Fruit fly (Drosophila melanogaster) whole organism, embryonic: ENCODE measurements around the gene TBC1D16.

ENCODE experiments used
- Antp ChIP-seq: fragments of 200-800 bp; sonication (Bioruptor generic); optimal IDR thresholded peaks from 3 replicates; lab custom pipeline; 2016; ENCODE audit warnings: missing biosample characterization, missing genetic modification characterization
- CG10209 ChIP-seq: fragments of 200-800 bp; sonication (Bioruptor generic); optimal IDR thresholded peaks from 3 replicates; lab custom pipeline; 2017; ENCODE audit warnings: missing biosample characterization, mild to moderate bottlenecking, missing genetic modification characterization, missing genetic modification reagents
- CG10274 ChIP-seq: fragments of 200-800 bp; sonication (Bioruptor generic); optimal IDR thresholded peaks from 3 replicates; lab custom pipeline; 2017; ENCODE audit warnings: missing biosample characterization, mild to moderate bottlenecking, missing genetic modification characterization
- CG11696 ChIP-seq: fragments of 200-800 bp; sonication (Bioruptor generic); IDR thresholded peaks from 2 replicates; pipeline ENCODE4 v1.3.6; 2022; ENCODE audit warnings: missing biosample characterization, missing genetic modification characterization
- CG11723 ChIP-seq: fragments of 200-800 bp; sonication (Bioruptor generic); optimal IDR thresholded peaks from 2 replicates; lab custom pipeline; 2017; ENCODE audit warnings: missing biosample characterization, mild to moderate bottlenecking, missing genetic modification characterization
- CG12299 ChIP-seq: fragments of 200-800 bp; sonication (Bioruptor generic); optimal IDR thresholded peaks from 2 replicates; lab custom pipeline; 2018; ENCODE audit warnings: missing biosample characterization, mild to moderate bottlenecking, missing genetic modification characterization
- CG15011 ChIP-seq: fragments of 200-800 bp; sonication (Bioruptor generic); optimal IDR thresholded peaks from 3 replicates; lab custom pipeline; 2018; ENCODE audit warnings: missing biosample characterization, mild to moderate bottlenecking, missing genetic modification characterization
- CG1602 ChIP-seq: fragments of 200-800 bp; sonication (Bioruptor generic); optimal IDR thresholded peaks from 3 replicates; lab custom pipeline; 2016; ENCODE audit warnings: missing biosample characterization, missing genetic modification characterization
- CG16813 ChIP-seq: fragments of 200-800 bp; sonication (Bioruptor generic); IDR thresholded peaks from 3 replicates; pipeline ENCODE4 v1.3.6; 2022; ENCODE audit warnings: missing biosample characterization, missing genetic modification characterization; ENCODE audit not compliant: partially characterized antibody
- CG1792 ChIP-seq: fragments of 200-800 bp; sonication (Bioruptor generic); optimal IDR thresholded peaks from 2 replicates; lab custom pipeline; 2016; ENCODE audit warnings: missing biosample characterization, missing genetic modification characterization
- CG18262 ChIP-seq: fragments of 200-800 bp; optimal IDR thresholded peaks from 3 replicates; lab custom pipeline; 2019; ENCODE audit warnings: missing biosample characterization, mild to moderate bottlenecking, missing genetic modification characterization, moderate library complexity
- CG18619 ChIP-seq: fragments of 200-800 bp; sonication (Bioruptor generic); optimal IDR thresholded peaks from 3 replicates; lab custom pipeline; 2017; ENCODE audit warnings: missing biosample characterization, mild to moderate bottlenecking, missing genetic modification characterization
- CG32767 ChIP-seq: fragments of 200-800 bp; sonication (Bioruptor generic); IDR thresholded peaks from 2 replicates; pipeline ENCODE4 v1.3.6; 2022; ENCODE audit warnings: missing biosample characterization, missing genetic modification characterization
- CG3847 ChIP-seq: fragments of 200-800 bp; sonication (Bioruptor generic); IDR thresholded peaks from 2 replicates; pipeline ENCODE4 v1.3.6; 2022; ENCODE audit warnings: missing biosample characterization, missing genetic modification characterization
- CG4282 ChIP-seq: fragments of 200-800 bp; sonication (Bioruptor generic); optimal IDR thresholded peaks from 2 replicates; lab custom pipeline; 2016; ENCODE audit warnings: missing biosample characterization, missing genetic modification characterization
- CG4360 ChIP-seq: fragments of 200-800 bp; sonication (Bioruptor generic); IDR thresholded peaks from 2 replicates; pipeline ENCODE4 v1.3.6; 2022; ENCODE audit warnings: missing biosample characterization, missing genetic modification characterization
- CG6254 ChIP-seq: fragments of 200-800 bp; sonication (Bioruptor generic); optimal IDR thresholded peaks from 3 replicates; lab custom pipeline; 2017; ENCODE audit warnings: mild to moderate bottlenecking, missing biosample characterization, missing genetic modification reagents, missing genetic modification characterization
- CG7987 ChIP-seq: fragments of 200-800 bp; sonication (Bioruptor generic); optimal IDR thresholded peaks from 2 replicates; lab custom pipeline; 2018; ENCODE audit warnings: missing biosample characterization, mild to moderate bottlenecking, missing genetic modification characterization, moderate library complexity
- CG9609 ChIP-seq: fragments of 200-800 bp; sonication (Bioruptor generic); optimal IDR thresholded peaks from 3 replicates; lab custom pipeline; 2016; ENCODE audit warnings: missing biosample characterization, missing genetic modification characterization
- Dad ChIP-seq: fragments of 200-800 bp; sonication (Bioruptor generic); optimal IDR thresholded peaks from 3 replicates; lab custom pipeline; 2016; ENCODE audit warnings: missing biosample characterization, missing genetic modification characterization
- E2f2 ChIP-seq: fragments of 200-800 bp; sonication (Bioruptor generic); IDR thresholded peaks from 2 replicates; pipeline ENCODE4 v1.3.6; 2022; ENCODE audit warnings: missing biosample characterization, missing genetic modification characterization
- Eip74EF ChIP-seq, 2 experiments: fragments of 200-800 bp in 1 of 2; fragments of >200 bp in 1 of 2; sonication (Bioruptor generic) in 1 of 2; optimal IDR thresholded peaks; 2 replicates each; lab custom pipeline; 2017 to 2019; ENCODE audit warnings: missing biosample characterization in 2 of 2, missing genetic modification characterization in 2 of 2, mild to moderate bottlenecking in 1 of 2, moderate library complexity in 1 of 2
- Fer3 ChIP-seq: fragments of 200-800 bp; sonication (Bioruptor generic); optimal IDR thresholded peaks from 2 replicates; lab custom pipeline; 2018; ENCODE audit warnings: missing biosample characterization, mild to moderate bottlenecking, missing genetic modification characterization, moderate library complexity
- H15 ChIP-seq: fragments of 200-800 bp; sonication (Bioruptor generic); IDR thresholded peaks from 3 replicates; pipeline ENCODE4 v1.3.6; 2022; ENCODE audit warnings: missing biosample characterization, missing genetic modification characterization
- HLH4C ChIP-seq: fragments of 200-800 bp; sonication (Bioruptor generic); IDR thresholded peaks from 3 replicates; pipeline ENCODE4 v1.3.6; 2022; ENCODE audit warnings: missing biosample characterization, missing genetic modification characterization; ENCODE audit not compliant: partially characterized antibody
- Max ChIP-seq: fragments of 200-800 bp; sonication (Bioruptor generic); optimal IDR thresholded peaks from 2 replicates; lab custom pipeline; 2016; ENCODE audit warnings: missing biosample characterization, mild to moderate bottlenecking, missing genetic modification characterization
- Six4 ChIP-seq: fragments of 200-800 bp; sonication (Bioruptor generic); optimal IDR thresholded peaks from 2 replicates; lab custom pipeline; 2016; ENCODE audit warnings: missing biosample characterization, missing genetic modification characterization
- Sry-β ChIP-seq: fragments of 200-800 bp; sonication (Bioruptor generic); optimal IDR thresholded peaks from 2 replicates; lab custom pipeline; 2018; ENCODE audit warnings: missing biosample characterization, mild to moderate bottlenecking, missing genetic modification characterization, moderate library complexity
- Ssrp ChIP-seq: fragments of 200-800 bp; sonication (Bioruptor generic); optimal IDR thresholded peaks from 2 replicates; lab custom pipeline; 2018; ENCODE audit warnings: missing biosample characterization, mild to moderate bottlenecking, missing genetic modification characterization, moderate library complexity
- Vsx1 ChIP-seq: fragments of 200-800 bp; sonication (Bioruptor generic); optimal IDR thresholded peaks from 2 replicates; lab custom pipeline; 2017; ENCODE audit warnings: missing biosample characterization, mild to moderate bottlenecking, missing genetic modification characterization, missing genetic modification reagents
- Xbp1 ChIP-seq: fragments of 200-800 bp; sonication (Bioruptor generic); optimal IDR thresholded peaks from 3 replicates; lab custom pipeline; 2016; ENCODE audit warnings: missing biosample characterization, mild to moderate bottlenecking, missing genetic modification characterization
- br ChIP-seq: fragments of >200 bp; optimal IDR thresholded peaks from 2 replicates; lab custom pipeline; 2017
- chinmo ChIP-seq: fragments of 200-800 bp; sonication (Bioruptor generic); IDR thresholded peaks from 4 replicates; pipeline ENCODE4 v1.3.6; 2022; ENCODE audit warnings: missing biosample characterization, missing genetic modification characterization; ENCODE audit not compliant: partially characterized antibody
- ewg ChIP-seq: fragments of 200-800 bp; sonication (Bioruptor generic); optimal IDR thresholded peaks from 3 replicates; lab custom pipeline; 2017; ENCODE audit warnings: mild to moderate bottlenecking, missing biosample characterization, missing genetic modification reagents, missing genetic modification characterization
- gcm ChIP-seq: fragments of 200-800 bp; sonication (Bioruptor generic); optimal IDR thresholded peaks from 2 replicates; lab custom pipeline; 2019; ENCODE audit warnings: missing biosample characterization, mild to moderate bottlenecking, missing genetic modification characterization, moderate library complexity
- grau ChIP-seq: fragments of 200-800 bp; optimal IDR thresholded peaks from 3 replicates; lab custom pipeline; 2019; ENCODE audit warnings: missing biosample characterization, mild to moderate bottlenecking, missing genetic modification characterization, moderate library complexity
- grn ChIP-seq: fragments of 200-800 bp; sonication (Bioruptor generic); optimal IDR thresholded peaks from 3 replicates; lab custom pipeline; 2017; ENCODE audit warnings: missing biosample characterization, missing genetic modification characterization
- gt ChIP-seq: fragments of 200-800 bp; sonication (Bioruptor generic); IDR thresholded peaks from 2 replicates; pipeline ENCODE4 v1.3.6; 2022; ENCODE audit warnings: missing biosample characterization, missing genetic modification characterization
- hb ChIP-seq: fragments of 200-800 bp; sonication (Bioruptor generic); IDR thresholded peaks from 3 replicates; pipeline ENCODE4 v1.3.6; 2022; ENCODE audit warnings: missing biosample characterization, missing genetic modification characterization; ENCODE audit not compliant: partially characterized antibody
- knrl ChIP-seq: fragments of 200-800 bp; sonication (Bioruptor generic); IDR thresholded peaks from 3 replicates; pipeline ENCODE4 v1.3.6; 2022; ENCODE audit warnings: missing biosample characterization, missing genetic modification characterization; ENCODE audit not compliant: partially characterized antibody
- lab ChIP-seq: fragments of 200-800 bp; sonication (Bioruptor generic); optimal IDR thresholded peaks from 3 replicates; lab custom pipeline; 2017; ENCODE audit warnings: missing biosample characterization, missing genetic modification characterization, mild to moderate bottlenecking, moderate library complexity, missing genetic modification reagents
- nmo ChIP-seq: fragments of 200-800 bp; sonication (Bioruptor generic); optimal IDR thresholded peaks from 2 replicates; lab custom pipeline; 2018; ENCODE audit warnings: missing biosample characterization, mild to moderate bottlenecking, missing genetic modification characterization, moderate library complexity
- odd ChIP-seq: fragments of 200-800 bp; sonication (Bioruptor generic); optimal IDR thresholded peaks from 2 replicates; lab custom pipeline; 2017; ENCODE audit warnings: missing biosample characterization, mild to moderate bottlenecking, missing genetic modification characterization
- org-1 ChIP-seq: fragments of 200-800 bp; sonication (Bioruptor generic); optimal IDR thresholded peaks from 2 replicates; lab custom pipeline; 2017; ENCODE audit warnings: missing biosample characterization, missing genetic modification characterization
- pros ChIP-seq: fragments of 200-800 bp; sonication (Bioruptor generic); optimal IDR thresholded peaks from 3 replicates; lab custom pipeline; 2019; ENCODE audit warnings: missing biosample characterization, mild to moderate bottlenecking, missing genetic modification characterization, moderate library complexity
- ro ChIP-seq: fragments of 200-800 bp; sonication (Bioruptor generic); IDR thresholded peaks from 2 replicates; pipeline ENCODE4 v1.3.6; 2022; ENCODE audit warnings: missing biosample characterization, missing genetic modification characterization
- row ChIP-seq: fragments of 200-800 bp; sonication (Bioruptor generic); IDR thresholded peaks from 3 replicates; pipeline ENCODE4 v1.3.6; 2022; ENCODE audit warnings: missing biosample characterization, missing genetic modification characterization
- sima ChIP-seq: fragments of 200-800 bp; sonication (Bioruptor generic); optimal IDR thresholded peaks from 2 replicates; lab custom pipeline; 2016; ENCODE audit warnings: missing biosample characterization, missing genetic modification characterization
- unc-4 ChIP-seq: fragments of 200-800 bp; sonication (Bioruptor generic); IDR thresholded peaks from 2 replicates; pipeline ENCODE4 v1.3.6; 2022; ENCODE audit warnings: missing biosample characterization, missing genetic modification characterization; ENCODE audit not compliant: partially characterized antibody
- wdn ChIP-seq: fragments of 200-800 bp; sonication (Bioruptor generic); IDR thresholded peaks from 2 replicates; pipeline ENCODE4 v1.3.6; 2022; ENCODE audit warnings: missing biosample characterization, missing genetic modification characterization

TBC1D16 gene

dm6 chr2L:10466865-10467270, 31.4 kb upstream of the TBC1D16 start (continued):
- TF ChIP-seq wdn (GFP tag; lab: Robert Waterston, UW) = no peak
- peak; percentile 65 for TF ChIP-seq CG6254 (GFP tag; lab: Kevin White, UChicago)
- TF ChIP-seq CG18619 = peak; percentile 49
- TF ChIP-seq nmo (GFP tag; lab: Kevin White, UChicago) = peak; percentile 89
- no peak for TF ChIP-seq CG12299 (tag; lab: Kevin White, UChicago)
- peak; percentile 46 for TF ChIP-seq Antp
- no peak for TF ChIP-seq hb (GFP tag; lab: Robert Waterston, UW)
- TF ChIP-seq unc-4 = no peak
- 0 out of 2 replicates have a peak, but pooled peaks have one; percentile 27 for TF ChIP-seq CG32767
- TF ChIP-seq Dad = peak; percentile 42
- no peak for TF ChIP-seq knrl (GFP tag; lab: Robert Waterston, UW)
- TF ChIP-seq Six4 = peak; percentile 60
- TF ChIP-seq CG16813 (GFP tag; lab: Robert Waterston, UW) = no peak
- TF ChIP-seq Eip74EF (GFP tag; optimal IDR thresholded peaks at IDR 0.05; lab: Kevin White, UChicago) = peak in 1 of 2 experiments; percentile 65
- TF ChIP-seq odd = peak; percentile 41
- no peak for TF ChIP-seq CG4282
- peak; percentile 61 for TF ChIP-seq CG1602 (GFP tag; lab: Kevin White, UChicago)
- peak; percentile 58 for TF ChIP-seq Max (GFP tag; lab: Kevin White, UChicago)
- TF ChIP-seq CG18262 = peak; percentile 88
- TF ChIP-seq CG11696 = no peak
- TF ChIP-seq grau (tag; lab: Kevin White, UChicago) = peak; percentile 52
- TF ChIP-seq gcm (GFP tag; lab: Kevin White, UChicago) = no peak
- TF ChIP-seq CG10209 (GFP tag; lab: Kevin White, UChicago) = peak; percentile 17
- TF ChIP-seq CG10274 (GFP tag; lab: Kevin White, UChicago) = peak; percentile 28
- TF ChIP-seq gt (GFP tag; lab: Robert Waterston, UW) = no peak
- TF ChIP-seq HLH4C (GFP tag; lab: Robert Waterston, UW) = peak; percentile 52; the same call in 1 of the 3 replicates
- no peak for TF ChIP-seq br
- no peak for TF ChIP-seq grn (GFP tag; lab: Kevin White, UChicago)
- TF ChIP-seq chinmo (GFP tag; lab: Robert Waterston, UW) = no peak
- TF ChIP-seq CG15011 (GFP tag; lab: Kevin White, UChicago) = no peak
- TF ChIP-seq Vsx1 = peak; percentile 6
- peak; percentile 55 for TF ChIP-seq ewg
- TF ChIP-seq Ssrp = peak; percentile 68
- no peak for TF ChIP-seq Sry-β (GFP tag; lab: Kevin White, UChicago)
- peak; percentile 51 for TF ChIP-seq org-1
- TF ChIP-seq CG11723 (GFP tag; lab: Kevin White, UChicago) = peak; percentile 58
- TF ChIP-seq Xbp1 = peak; percentile 60
- peak; percentile 37 for TF ChIP-seq CG1792
- peak; percentile 39 for TF ChIP-seq CG9609 (GFP tag; lab: Kevin White, UChicago)
- TF ChIP-seq E2f2 = 0 out of 2 replicates have a peak, but pooled peaks have one; percentile 30
- TF ChIP-seq CG7987 (GFP tag; lab: Kevin White, UChicago) = no peak
- TF ChIP-seq pros (GFP tag; lab: Kevin White, UChicago) = no peak
- TF ChIP-seq CG4360 (GFP tag; lab: Robert Waterston, UW) = no peak
- peak; percentile 48 for TF ChIP-seq lab (GFP tag; lab: Kevin White, UChicago)
- no peak for TF ChIP-seq sima
- TF ChIP-seq ro (GFP tag; lab: Robert Waterston, UW) = no peak
- peak; percentile 75; the same call in 2 of the 3 replicates for TF ChIP-seq row
- peak; percentile 56; the same call in 2 of the 3 replicates for TF ChIP-seq H15 (GFP tag; lab: Robert Waterston, UW)
- TF ChIP-seq CG3847 = 0 out of 2 replicates have a peak, but pooled peaks have one; percentile 26
- TF ChIP-seq Fer3 (tag; lab: Kevin White, UChicago) = peak; percentile 40
